Fruit fly (Drosophila melanogaster): Measurements from ENCODE around the gene CG4907.
A peak's percentile ranks its signal among the peaks of the same experiment; 100 is the strongest.

CG4907 gene

DNA sequence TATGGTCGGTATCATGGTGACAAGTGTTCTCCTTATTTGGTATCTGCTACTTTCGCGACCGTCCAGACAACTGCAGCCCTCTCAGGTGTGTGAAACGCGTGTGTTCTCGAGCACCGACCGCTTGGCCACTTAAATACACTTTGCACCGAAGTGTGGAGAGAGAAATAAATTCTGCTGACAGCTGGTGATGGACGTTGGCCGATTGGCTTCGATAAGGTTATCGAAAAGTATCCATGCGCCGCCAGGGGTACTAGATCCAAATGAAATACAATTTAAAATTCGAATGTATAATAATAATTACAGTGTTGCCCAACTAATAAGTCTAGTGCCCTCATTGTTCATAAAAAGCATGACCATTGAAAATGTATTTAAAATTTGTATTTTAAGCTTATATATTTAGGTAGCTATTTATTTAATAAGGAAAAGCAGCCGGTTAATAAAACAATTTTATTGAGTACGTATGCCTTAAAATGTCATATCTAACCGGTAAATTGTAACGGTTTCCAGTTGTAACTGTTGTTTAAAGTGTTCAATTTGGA, 24.2 kb downstream of the CG4907 start, which contains the start of the genes Gclm and CG17625 (continued):
- TF ChIP-seq cwo (GFP tag; optimal IDR thresholded peaks at IDR 0.05) (peak; percentile 38), ase (GFP tag; IDR thresholded peaks at IDR 0.05) (peak; percentile 33; the same call in 1 of the 3 replicates), tgo (GFP tag; IDR thresholded peaks at IDR 0.05) (peak; percentile 50), Meics (GFP tag; optimal IDR thresholded peaks at IDR 0.05) (peak; percentile 58), vfl (GFP tag; optimal IDR thresholded peaks at IDR 0.05) (peak; percentile 26), mam (GFP tag; optimal IDR thresholded peaks at IDR 0.05) (peak; percentile 46), Mrtf (GFP tag; IDR thresholded peaks at IDR 0.05) (peak; percentile 33; the same call in 1 of the 3 replicates), Awh (GFP tag; IDR thresholded peaks at IDR 0.05) (peak; percentile 41; the same call in 1 of the 2 replicates), CG10431 (GFP tag; optimal IDR thresholded peaks at IDR 0.05) (no peak), CG31388 (GFP tag; optimal IDR thresholded peaks at IDR 0.05) (no peak), NC2α (GFP tag; optimal IDR thresholded peaks at IDR 0.05) (no peak), yki (optimal IDR thresholded peaks at IDR 0.05) (no peak), CG42726 (GFP tag; IDR thresholded peaks at IDR 0.05; ENCODE audit: partially characterized antibody) (peak; percentile 43; the same call in 1 of the 2 replicates), sqz (GFP tag; optimal IDR thresholded peaks at IDR 0.05) (no peak), ash1 (GFP tag; optimal IDR thresholded peaks at IDR 0.05) (no peak), disco-r (GFP tag; optimal IDR thresholded peaks at IDR 0.05) (no peak), sug (tag; optimal IDR thresholded peaks at IDR 0.05) (peak; percentile 76), CG10321 (GFP tag; IDR thresholded peaks at IDR 0.05) (0 out of 2 replicates have a peak, but pooled peaks have one; percentile 44), CG15011 (GFP tag; optimal IDR thresholded peaks at IDR 0.05) (no peak), ci (GFP tag; IDR thresholded peaks at IDR 0.05) (peak; percentile 74), onecut (GFP tag; IDR thresholded peaks at IDR 0.05) (no peak), lmd (GFP tag; IDR thresholded peaks at IDR 0.05) (peak; percentile 54; the same call in 1 of the 2 replicates), bsh (GFP tag; optimal IDR thresholded peaks at IDR 0.05) (peak; percentile 46 to 55), CG11504 (tag; optimal IDR thresholded peaks at IDR 0.05) (no peak), CG14014 (GFP tag; IDR thresholded peaks at IDR 0.05) (peak; percentile 63), lov (optimal IDR thresholded peaks at IDR 0.05) (no peak), lov (GFP tag; IDR thresholded peaks at IDR 0.05) (no peak), CG10147 (GFP tag; optimal IDR thresholded peaks at IDR 0.05) (peak; percentile 27), fd3F (GFP tag; optimal IDR thresholded peaks at IDR 0.05) (peak; percentile 26), klu (GFP tag; IDR thresholded peaks at IDR 0.05) (peak; percentile 35; the same call in 1 of the 2 replicates), Optix (GFP tag; IDR thresholded peaks at IDR 0.05) (no peak), cato (GFP tag; optimal IDR thresholded peaks at IDR 0.05; ENCODE audit: borderline replicate concordance) (no peak), h (optimal IDR thresholded peaks at IDR 0.05) (no peak), CG11093 (GFP tag; IDR thresholded peaks at IDR 0.05) (0 out of 3 replicates have a peak, but pooled peaks have one; percentile 53), otp (GFP tag; IDR thresholded peaks at IDR 0.05) (no peak), gsb (GFP tag; IDR thresholded peaks at IDR 0.05) (0 out of 2 replicates have a peak, but pooled peaks have one; percentile 32), Trl (optimal IDR thresholded peaks at IDR 0.05) (no peak), Trl (GFP tag; optimal IDR thresholded peaks at IDR 0.05) (no peak), CG3281 (GFP tag; optimal IDR thresholded peaks at IDR 0.05) (peak; percentile 51), Asciz (GFP tag; optimal IDR thresholded peaks at IDR 0.05) (no peak), emc (GFP tag; optimal IDR thresholded peaks at IDR 0.05) (no peak), CG33213 (GFP tag; optimal IDR thresholded peaks at IDR 0.05) (peak; percentile 28), CG8089 (GFP tag; optimal IDR thresholded peaks at IDR 0.05) (no peak), Deaf1 (tag; optimal IDR thresholded peaks at IDR 0.05) (peak; percentile 46), E2f2 (GFP tag; IDR thresholded peaks at IDR 0.05) (peak; percentile 79), danr (GFP tag; IDR thresholded peaks at IDR 0.05) (no peak), CG16813 (GFP tag; IDR thresholded peaks at IDR 0.05; ENCODE audit: partially characterized antibody) (peak; percentile 75), stwl (tag; optimal IDR thresholded peaks at IDR 0.05) (peak; percentile 93), CG11456 (GFP tag; IDR thresholded peaks at IDR 0.05) (peak; percentile 74), Fer1 (GFP tag; optimal IDR thresholded peaks at IDR 0.05) (peak; percentile 62), CG4707 (GFP tag; optimal IDR thresholded peaks at IDR 0.05) (no peak), CG10959 (GFP tag; IDR thresholded peaks at IDR 0.05) (peak; percentile 27; the same call in 1 of the 2 replicates)

Data from whole organism, embryonic.